Worm (Caenorhabditis elegans) whole organism, L4 larva: ENCODE measurements around the gene cest-35.1.

Source experiments
- F26F4.8 ChIP-seq: fragments of 200-800 bp; sonication (Bioruptor generic); conservative IDR thresholded peaks from 2 replicates; pipeline ENCODE4 v1.3.6; 2022; ENCODE audit warnings: missing genetic modification characterization, missing compliant biosample characterization
- T20F7.1 ChIP-seq: fragments of 200-800 bp; sonication (Bioruptor generic); optimal IDR thresholded peaks from 2 replicates; lab custom pipeline; 2018; ENCODE audit warnings: mild to moderate bottlenecking, missing genetic modification characterization, missing compliant biosample characterization
- Y48G9A.11 ChIP-seq: fragments of 200-800 bp; sonication (Bioruptor generic); IDR thresholded peaks from 2 replicates; pipeline ENCODE4 v1.3.6; 2022; ENCODE audit warnings: missing genetic modification reagents, missing genetic modification characterization, missing compliant biosample characterization
- ZK337.2 ChIP-seq: fragments of 200-800 bp; sonication (Bioruptor generic); IDR thresholded peaks from 2 replicates; pipeline ENCODE4 v1.3.6; 2022; ENCODE audit warnings: missing genetic modification reagents, missing genetic modification characterization, missing compliant biosample characterization
- ZK546.5 ChIP-seq, 2 experiments: sonication (generic microtip); optimal IDR thresholded peaks; 2 replicates each; lab custom pipeline; 2017; ENCODE audit warnings: missing biosample characterization in 2 of 2, missing genetic modification characterization in 2 of 2
- aly-2 ChIP-seq: sonication (generic microtip); optimal IDR thresholded peaks from 2 replicates; lab custom pipeline; 2018; ENCODE audit warnings: missing biosample characterization, missing genetic modification characterization
- ama-1 ChIP-seq: fragments of 150-350 bp; optimal IDR thresholded peaks from 2 replicates; lab custom pipeline; 2014; ENCODE audit warnings: inconsistent platforms, mixed read lengths
- ceh-28 ChIP-seq: fragments of 150-350 bp; optimal IDR thresholded peaks from 2 replicates; lab custom pipeline; 2014; ENCODE audit warnings: missing biosample characterization, missing genetic modification reagents, missing genetic modification characterization
- ces-1 ChIP-seq: fragments of 150-350 bp; sonication (generic microtip); optimal IDR thresholded peaks from 4 replicates; lab custom pipeline; 2014; ENCODE audit warnings: missing biosample characterization, missing genetic modification reagents, missing genetic modification characterization
- cey-2 ChIP-seq: sonication (generic microtip); optimal IDR thresholded peaks from 3 replicates; lab custom pipeline; 2017; ENCODE audit warnings: missing genetic modification characterization, mild to moderate bottlenecking, missing compliant biosample characterization, antibody characterized with exemption, borderline replicate concordance; ENCODE audit not compliant: insufficient read depth
- ctbp-1 ChIP-seq: fragments of 200-800 bp; sonication (Bioruptor generic); IDR thresholded peaks from 2 replicates; pipeline ENCODE4 v1.3.6; 2022; ENCODE audit warnings: missing genetic modification reagents, missing genetic modification characterization, missing compliant biosample characterization
- daf-12 ChIP-seq: fragments of 150-350 bp; optimal IDR thresholded peaks from 2 replicates; lab custom pipeline; 2014; ENCODE audit warnings: missing biosample characterization, missing genetic modification reagents, missing genetic modification characterization
- daf-8 ChIP-seq: fragments of 200-800 bp; sonication (Bioruptor generic); IDR thresholded peaks from 2 replicates; pipeline ENCODE4 v1.3.6; 2022; ENCODE audit warnings: missing genetic modification characterization, missing compliant biosample characterization
- dmd-6 ChIP-seq: fragments of 200-800 bp; sonication (Bioruptor generic); IDR thresholded peaks from 2 replicates; pipeline ENCODE4 v1.3.6; 2022; ENCODE audit warnings: missing genetic modification reagents, missing genetic modification characterization, missing compliant biosample characterization
- dmd-8 ChIP-seq: fragments of 200-800 bp; sonication (Bioruptor generic); IDR thresholded peaks from 2 replicates; pipeline ENCODE4 v1.3.6; 2022; ENCODE audit warnings: missing genetic modification characterization, missing compliant biosample characterization
- dpl-1 ChIP-seq: fragments of 150-350 bp; optimal IDR thresholded peaks from 2 replicates; lab custom pipeline; 2014; ENCODE audit warnings: missing biosample characterization, missing genetic modification reagents, missing genetic modification characterization
- dve-1 ChIP-seq: sonication (generic microtip); optimal IDR thresholded peaks from 2 replicates; lab custom pipeline; 2017; ENCODE audit warnings: antibody characterized with exemption, mild to moderate bottlenecking, missing genetic modification characterization, missing compliant biosample characterization; ENCODE audit not compliant: insufficient read depth
- egl-43 ChIP-seq: fragments of 200-800 bp; sonication (Bioruptor generic); IDR thresholded peaks from 2 replicates; pipeline ENCODE4 v1.3.6; 2022; ENCODE audit warnings: missing genetic modification reagents, missing genetic modification characterization, missing compliant biosample characterization
- gei-8 ChIP-seq: fragments of 200-800 bp; sonication (Bioruptor generic); optimal IDR thresholded peaks from 2 replicates; lab custom pipeline; 2018; ENCODE audit warnings: mild to moderate bottlenecking, missing genetic modification characterization, missing compliant biosample characterization
- hif-1 ChIP-seq, 2 experiments: sonication (generic microtip); optimal IDR thresholded peaks; 2 replicates each; lab custom pipeline; 2016 to 2017; ENCODE audit warnings: missing compliant biosample characterization in 2 of 2, missing genetic modification characterization in 2 of 2, missing genetic modification reagents in 2 of 2, missing genotype in 2 of 2, mild to moderate bottlenecking in 1 of 2
- hmg-1.1 ChIP-seq: fragments of 200-800 bp; sonication (Bioruptor generic); IDR thresholded peaks from 2 replicates; pipeline ENCODE4 v1.3.6; 2022; ENCODE audit warnings: missing genetic modification reagents, missing genetic modification characterization, missing compliant biosample characterization
- lir-3 ChIP-seq: sonication (generic microtip); optimal IDR thresholded peaks from 2 replicates; lab custom pipeline; 2016; ENCODE audit warnings: mild to moderate bottlenecking, missing genetic modification characterization, missing compliant biosample characterization
- mdl-1 ChIP-seq, 2 experiments: fragments of 150-350 bp in 1 of 2; sonication (generic microtip) in 1 of 2; optimal IDR thresholded peaks; 2 replicates each; lab custom pipeline; 2014 to 2017; ENCODE audit warnings: missing biosample characterization in 2 of 2, missing genetic modification characterization in 2 of 2
- mdt-29 ChIP-seq: fragments of 200-800 bp; sonication (Bioruptor generic); IDR thresholded peaks from 2 replicates; pipeline ENCODE4 v1.3.6; 2022; ENCODE audit warnings: missing genetic modification reagents, missing genetic modification characterization, missing compliant biosample characterization
- mep-1 ChIP-seq: fragments of 150-350 bp; sonication (generic microtip); optimal IDR thresholded peaks from 3 replicates; lab custom pipeline; 2014; ENCODE audit warnings: missing biosample characterization, missing genetic modification characterization
- mes-2 ChIP-seq: sonication (generic microtip); optimal IDR thresholded peaks from 2 replicates; lab custom pipeline; 2016; ENCODE audit warnings: missing genotype, mild to moderate bottlenecking, missing genetic modification characterization, missing compliant biosample characterization; ENCODE audit not compliant: poor library complexity, severe bottlenecking
- mxl-2 ChIP-seq: fragments of 200-800 bp; sonication (Bioruptor generic); conservative IDR thresholded peaks from 2 replicates; pipeline ENCODE4 v1.3.6; 2022; ENCODE audit warnings: missing genetic modification reagents, missing genetic modification characterization, missing compliant biosample characterization
- mxl-3 ChIP-seq: fragments of 200-800 bp; sonication (Bioruptor generic); optimal IDR thresholded peaks from 2 replicates; lab custom pipeline; 2018; ENCODE audit warnings: mild to moderate bottlenecking, missing genetic modification characterization, missing compliant biosample characterization
- nhr-77 ChIP-seq: fragments of 150-350 bp; optimal IDR thresholded peaks from 2 replicates; lab custom pipeline; 2014; ENCODE audit warnings: missing biosample characterization, missing genetic modification characterization
- rbr-2 ChIP-seq: sonication (generic microtip); optimal IDR thresholded peaks from 2 replicates; lab custom pipeline; 2016; ENCODE audit warnings: missing genotype, missing genetic modification characterization, missing compliant biosample characterization
- saeg-2 ChIP-seq: fragments of 200-800 bp; sonication (Bioruptor generic); IDR thresholded peaks from 2 replicates; pipeline ENCODE4 v1.3.6; 2022; ENCODE audit warnings: missing genetic modification reagents, missing genetic modification characterization, missing compliant biosample characterization
- snpc-4 ChIP-seq: fragments of 150-350 bp; optimal IDR thresholded peaks from 2 replicates; lab custom pipeline; 2014; ENCODE audit warnings: missing biosample characterization, missing genetic modification characterization
- spr-3 ChIP-seq: fragments of 200-800 bp; sonication (Bioruptor generic); optimal IDR thresholded peaks from 2 replicates; lab custom pipeline; 2018; ENCODE audit warnings: mild to moderate bottlenecking, missing genetic modification characterization, missing compliant biosample characterization
- tra-1 ChIP-seq: fragments of 200-800 bp; sonication (Bioruptor generic); IDR thresholded peaks from 2 replicates; pipeline ENCODE4 v1.3.6; 2022; ENCODE audit warnings: missing genetic modification reagents, missing genetic modification characterization, missing compliant biosample characterization
- unc-62 ChIP-seq, 3 experiments: fragments of 150-350 bp in 1 of 3; sonication (generic microtip); optimal IDR thresholded peaks in 2 of 3; peaks in 1 of 3; 1 replicate in 1 of 3; 2 replicates in 2 of 3; lab custom pipeline; 2014 to 2017; ENCODE audit warnings: missing biosample characterization in 3 of 3, missing genetic modification characterization in 3 of 3, missing genetic modification reagents in 3 of 3, missing genotype in 1 of 3
- ztf-11 ChIP-seq: fragments of 150-350 bp; optimal IDR thresholded peaks from 2 replicates; lab custom pipeline; 2014; ENCODE audit warnings: missing biosample characterization, missing genetic modification characterization

cest-35.1 gene

DNA sequence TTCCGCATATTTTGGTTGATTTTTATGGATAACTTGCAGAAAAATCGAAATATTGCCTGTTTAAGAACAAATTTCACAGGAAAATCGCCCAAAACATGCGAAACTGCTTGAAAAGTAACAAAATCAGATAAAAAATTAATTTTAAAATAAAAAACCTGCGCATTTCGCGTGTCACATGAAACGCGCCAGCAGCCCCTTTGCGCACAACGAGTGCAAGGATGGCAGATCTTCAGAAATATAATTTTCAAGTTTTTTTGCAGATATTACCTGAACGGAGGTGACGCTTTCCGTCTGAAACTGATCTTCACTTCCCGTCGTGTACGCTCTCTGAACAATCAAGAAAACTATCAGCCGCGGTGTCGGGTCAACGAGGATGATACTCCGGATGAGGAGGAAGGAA is 32.0 kb upstream of the cest-35.1 start (continued):
- peak; percentile 70 for TF ChIP-seq mes-2 (tag; lab: Kevin White, UChicago)
- peak; percentile 66 for TF ChIP-seq dpl-1
- TF ChIP-seq tra-1 (GFP tag; lab: Robert Waterston, UW) = no peak
- no peak for TF ChIP-seq daf-12 (tag; lab: Kevin White, UChicago)
- no peak for TF ChIP-seq daf-8 (GFP tag; lab: Robert Waterston, UW)
- TF ChIP-seq mdt-29 (GFP tag; lab: Robert Waterston, UW) = no peak
- no peak for TF ChIP-seq ceh-28 (tag; lab: Kevin White, UChicago)
- TF ChIP-seq F26F4.8 = no peak
- no peak for TF ChIP-seq nhr-77
- no peak for TF ChIP-seq dmd-8 (GFP tag; lab: Robert Waterston, UW)
- TF ChIP-seq mxl-3 = no peak
- peak; percentile 35 for TF ChIP-seq hmg-1.1
- no peak for TF ChIP-seq Y48G9A.11 (GFP tag; lab: Robert Waterston, UW)
- TF ChIP-seq egl-43 (GFP tag; lab: Robert Waterston, UW) = peak; percentile 62; the same call in 1 of the 2 replicates
- TF ChIP-seq ztf-11 (tag; lab: Kevin White, UChicago) = no peak
- peak; percentile 34 for TF ChIP-seq mep-1 (tag; lab: Kevin White, UChicago)
- no peak for TF ChIP-seq unc-62 (GFP tag; optimal IDR thresholded peaks at IDR 0.05 in 1 of 2; lab: Kevin White, UChicago)
- no peak for TF ChIP-seq unc-62 (tag; optimal IDR thresholded peaks at IDR 0.05; lab: Kevin White, UChicago)
- no peak for TF ChIP-seq ZK546.5 (tag; optimal IDR thresholded peaks at IDR 0.05; lab: Kevin White, UChicago)
- peak; percentile 46 for TF ChIP-seq rbr-2 (tag; lab: Kevin White, UChicago)
- 0 out of 2 replicates have a peak, but pooled peaks have one; percentile 37 for TF ChIP-seq dmd-6 (GFP tag; lab: Robert Waterston, UW)

ce11 chrV:5273770-5274169 is 30.8 kb upstream of the cest-35.1 start, which contains the start of gene natc-2:
natc-2 (plus strand) TSS chrV:5274070.
- TF ChIP-seq F26F4.8 (no peak), T20F7.1 (no peak), dmd-6 (GFP tag; lab: Robert Waterston, UW) (no peak), ama-1 (lab: Kevin White, UChicago) (no peak), mdl-1 (tag; optimal IDR thresholded peaks at IDR 0.05; lab: Kevin White, UChicago) (no peak), lir-3 (tag; lab: Kevin White, UChicago) (no peak), mdt-29 (GFP tag; lab: Robert Waterston, UW) (no peak), dve-1 (tag; lab: Kevin White, UChicago) (no peak), saeg-2 (no peak), nhr-77 (no peak), ces-1 (GFP tag; lab: Kevin White, UChicago) (no peak), cey-2 (tag; lab: Kevin White, UChicago) (no peak), mep-1 (tag; lab: Kevin White, UChicago) (no peak), gei-8 (no peak), ctbp-1 (GFP tag; lab: Robert Waterston, UW) (no peak)

ce11 chrV:5273241-5273640 is 30.3 kb upstream of the cest-35.1 start:
- TF ChIP-seq ZK337.2 (GFP tag; lab: Robert Waterston, UW) (no peak), mxl-2 (GFP tag; lab: Robert Waterston, UW) (no peak), mxl-3 (no peak), unc-62 (GFP tag; optimal IDR thresholded peaks at IDR 0.05 in 1 of 2; lab: Kevin White, UChicago) (peak in 1 of 2 experiments; percentile 44), unc-62 (tag; optimal IDR thresholded peaks at IDR 0.05; lab: Kevin White, UChicago) (no peak), hif-1 (tag; optimal IDR thresholded peaks at IDR 0.05; lab: Kevin White, UChicago) (no peak), dve-1 (tag; lab: Kevin White, UChicago) (peak; percentile 31), spr-3 (GFP tag; lab: Kevin White, UChicago) (no peak), aly-2 (tag; lab: Kevin White, UChicago) (no peak), snpc-4 (no peak)
